Worm (Caenorhabditis elegans) whole organism, young adult: Measurements from ENCODE around the gene Y50D4A.1.

Experiments
- B0019.2 ChIP-seq: fragments of 200-800 bp; sonication (Bioruptor generic); conservative IDR thresholded peaks from 2 replicates; pipeline ENCODE4 v1.3.6; 2022; ENCODE audit warnings: missing genetic modification reagents, missing genetic modification characterization, missing compliant biosample characterization
- B0336.3 ChIP-seq: fragments of 200-800 bp; sonication (Bioruptor generic); IDR thresholded peaks from 2 replicates; pipeline ENCODE4 v1.3.6; 2022; ENCODE audit warnings: missing genetic modification characterization, missing compliant biosample characterization
- D2030.7 ChIP-seq: fragments of 200-800 bp; sonication (Bioruptor generic); IDR thresholded peaks from 2 replicates; pipeline ENCODE4 v1.3.6; 2022; ENCODE audit warnings: missing genetic modification reagents, missing genetic modification characterization, missing compliant biosample characterization
- F33H1.4 ChIP-seq: fragments of 200-800 bp; sonication (Bioruptor generic); IDR thresholded peaks from 2 replicates; pipeline ENCODE4 v1.3.6; 2022; ENCODE audit warnings: missing genetic modification reagents, missing genetic modification characterization, missing compliant biosample characterization
- F37B4.10 ChIP-seq: fragments of 200-800 bp; sonication (Bioruptor generic); IDR thresholded peaks from 2 replicates; pipeline ENCODE4 v1.3.6; 2022; ENCODE audit warnings: missing genetic modification characterization, missing compliant biosample characterization
- F57C9.4 ChIP-seq: sonication (generic microtip); optimal IDR thresholded peaks from 2 replicates; lab custom pipeline; 2017; ENCODE audit warnings: mild to moderate bottlenecking, missing genetic modification characterization, missing compliant biosample characterization
- K12H6.12 ChIP-seq: fragments of 200-800 bp; sonication (Bioruptor generic); optimal IDR thresholded peaks from 2 replicates; lab custom pipeline; 2018; ENCODE audit warnings: mild to moderate bottlenecking, missing genetic modification characterization, missing compliant biosample characterization
- T07F8.4 ChIP-seq: sonication (generic microtip); optimal IDR thresholded peaks from 2 replicates; lab custom pipeline; 2016; ENCODE audit warnings: mild to moderate bottlenecking, missing genetic modification characterization, moderate library complexity, missing compliant biosample characterization
- Y53F4B.3 ChIP-seq: fragments of 200-800 bp; sonication (Bioruptor generic); IDR thresholded peaks from 2 replicates; pipeline ENCODE4 v1.3.6; 2022; ENCODE audit warnings: missing genetic modification reagents, missing genetic modification characterization, missing compliant biosample characterization
- Y56A3A.18 ChIP-seq: fragments of 200-800 bp; sonication (Bioruptor generic); IDR thresholded peaks from 2 replicates; pipeline ENCODE4 v1.3.6; 2022; ENCODE audit warnings: missing genetic modification reagents, missing genetic modification characterization, missing compliant biosample characterization
- Y95B8A.8 ChIP-seq: fragments of 200-800 bp; sonication (Bioruptor generic); IDR thresholded peaks from 2 replicates; pipeline ENCODE4 v1.3.6; 2022; ENCODE audit warnings: missing genetic modification reagents, missing genetic modification characterization, missing compliant biosample characterization
- ZK185.1 ChIP-seq: sonication (generic microtip); optimal IDR thresholded peaks from 2 replicates; lab custom pipeline; 2016; ENCODE audit warnings: mild to moderate bottlenecking, missing genetic modification characterization, missing compliant biosample characterization; ENCODE audit not compliant: poor library complexity, severe bottlenecking
- aptf-2 ChIP-seq: fragments of 200-800 bp; sonication (Bioruptor generic); conservative IDR thresholded peaks from 2 replicates; pipeline ENCODE4 v1.3.6; 2022; ENCODE audit warnings: missing genetic modification reagents, missing genetic modification characterization, missing compliant biosample characterization
- atf-7 ChIP-seq: sonication (generic microtip); optimal IDR thresholded peaks from 2 replicates; lab custom pipeline; 2017; ENCODE audit warnings: mild to moderate bottlenecking, missing genetic modification characterization, missing compliant biosample characterization
- attf-3 ChIP-seq: fragments of 200-800 bp; sonication (Bioruptor generic); conservative IDR thresholded peaks from 2 replicates; pipeline ENCODE4 v1.3.6; 2022; ENCODE audit warnings: missing genetic modification reagents, missing genetic modification characterization, missing compliant biosample characterization
- cebp-1 ChIP-seq, 2 experiments: fragments of 200-800 bp in 1 of 2; sonication (Bioruptor generic) in 1 of 2; sonication (generic microtip) in 1 of 2; IDR thresholded peaks in 1 of 2; optimal IDR thresholded peaks in 1 of 2; 2 replicates each; pipeline versions ENCODE4 v1.3.6 to Lab custom; 2017 to 2022; ENCODE audit warnings: missing compliant biosample characterization in 2 of 2, missing genetic modification characterization in 2 of 2, mild to moderate bottlenecking in 1 of 2, missing genetic modification reagents in 1 of 2, moderate library complexity in 1 of 2
- ceh-40 ChIP-seq: fragments of 200-800 bp; sonication (Bioruptor generic); IDR thresholded peaks from 2 replicates; pipeline ENCODE4 v1.3.6; 2022; ENCODE audit warnings: missing genetic modification characterization, missing compliant biosample characterization
- ceh-79 ChIP-seq: sonication (generic microtip); optimal IDR thresholded peaks from 2 replicates; lab custom pipeline; 2017; ENCODE audit warnings: mild to moderate bottlenecking, missing genetic modification characterization, missing compliant biosample characterization
- chd-7 ChIP-seq: sonication (generic microtip); optimal IDR thresholded peaks from 2 replicates; lab custom pipeline; 2016; ENCODE audit warnings: mild to moderate bottlenecking, missing genetic modification characterization, moderate library complexity, missing compliant biosample characterization
- dox-1 ChIP-seq: fragments of 200-800 bp; sonication (Bioruptor generic); IDR thresholded peaks from 2 replicates; pipeline ENCODE4 v1.3.6; 2022; ENCODE audit warnings: missing genetic modification reagents, missing genetic modification characterization, missing compliant biosample characterization
- dpl-1 ChIP-seq: fragments of 150-350 bp; optimal IDR thresholded peaks from 2 replicates; lab custom pipeline; 2014; ENCODE audit warnings: missing biosample characterization, missing genetic modification reagents, missing genetic modification characterization
- efl-1 ChIP-seq: fragments of 150-350 bp; optimal IDR thresholded peaks from 2 replicates; lab custom pipeline; 2014; ENCODE audit warnings: missing biosample characterization, missing genetic modification reagents, missing genetic modification characterization
- egl-18 ChIP-seq: fragments of 200-800 bp; sonication (Bioruptor generic); IDR thresholded peaks from 2 replicates; pipeline ENCODE4 v1.3.6; 2022; ENCODE audit warnings: missing genetic modification reagents, missing genetic modification characterization, missing compliant biosample characterization
- egrh-3 ChIP-seq: fragments of 200-800 bp; sonication (Bioruptor generic); IDR thresholded peaks from 2 replicates; pipeline ENCODE4 v1.3.6; 2022; ENCODE audit warnings: missing genetic modification reagents, missing genetic modification characterization, missing compliant biosample characterization
- ekl-4 ChIP-seq: fragments of 200-800 bp; sonication (Bioruptor generic); IDR thresholded peaks from 2 replicates; pipeline ENCODE4 v1.3.6; 2022; ENCODE audit warnings: missing genetic modification reagents, missing genetic modification characterization, missing compliant biosample characterization
- hlh-12 ChIP-seq: sonication (generic microtip); optimal IDR thresholded peaks from 2 replicates; lab custom pipeline; 2016; ENCODE audit warnings: missing genetic modification characterization, missing compliant biosample characterization
- hlh-26 ChIP-seq: fragments of 200-800 bp; sonication (Bioruptor generic); conservative IDR thresholded peaks from 2 replicates; pipeline ENCODE4 v1.3.6; 2022; ENCODE audit warnings: missing genetic modification reagents, missing genetic modification characterization, missing compliant biosample characterization
- hmg-20 ChIP-seq: fragments of 200-800 bp; sonication (Bioruptor generic); IDR thresholded peaks from 2 replicates; pipeline ENCODE4 v1.3.6; 2022; ENCODE audit warnings: missing genetic modification reagents, missing genetic modification characterization, missing compliant biosample characterization
- hrde-1 ChIP-seq: sonication (generic microtip); optimal IDR thresholded peaks from 2 replicates; lab custom pipeline; 2016; ENCODE audit warnings: missing genetic modification characterization, mild to moderate bottlenecking, missing compliant biosample characterization, moderate library complexity, missing genotype, missing genetic modification reagents, borderline replicate concordance
- hsf-1 ChIP-seq: fragments of 200-800 bp; sonication (Bioruptor generic); IDR thresholded peaks from 2 replicates; pipeline ENCODE4 v1.3.6; 2022; ENCODE audit warnings: missing genetic modification reagents, missing genetic modification characterization, missing compliant biosample characterization
- let-526 ChIP-seq: fragments of 200-800 bp; sonication (Bioruptor generic); IDR thresholded peaks from 2 replicates; pipeline ENCODE4 v1.3.6; 2022; ENCODE audit warnings: missing genetic modification reagents, missing genetic modification characterization, missing compliant biosample characterization
- lin-54 ChIP-seq: fragments of 200-800 bp; sonication (Bioruptor generic); optimal IDR thresholded peaks from 2 replicates; lab custom pipeline; 2018; ENCODE audit warnings: mild to moderate bottlenecking, missing genetic modification characterization, missing compliant biosample characterization
- lir-1 ChIP-seq: fragments of 200-800 bp; sonication (Bioruptor generic); conservative IDR thresholded peaks from 2 replicates; pipeline ENCODE4 v1.3.6; 2022; ENCODE audit warnings: missing genetic modification reagents, missing genetic modification characterization, missing compliant biosample characterization
- lsy-27 ChIP-seq: sonication (generic microtip); optimal IDR thresholded peaks from 2 replicates; lab custom pipeline; 2017; ENCODE audit warnings: missing genetic modification characterization, mild to moderate bottlenecking, missing compliant biosample characterization, antibody characterized with exemption, missing genotype, borderline replicate concordance; ENCODE audit not compliant: insufficient read depth
- madf-8 ChIP-seq: fragments of 200-800 bp; sonication (Bioruptor generic); conservative IDR thresholded peaks from 2 replicates; pipeline ENCODE4 v1.3.6; 2022; ENCODE audit warnings: missing genetic modification reagents, missing genetic modification characterization, missing compliant biosample characterization
- nfya-1 ChIP-seq: sonication (generic microtip); optimal IDR thresholded peaks from 2 replicates; lab custom pipeline; 2017; ENCODE audit warnings: antibody characterized with exemption, missing compliant biosample characterization, missing genetic modification characterization, borderline replicate concordance; ENCODE audit not compliant: insufficient read depth
- nhr-80 ChIP-seq: sonication (generic microtip); optimal IDR thresholded peaks from 2 replicates; lab custom pipeline; 2016; ENCODE audit warnings: missing genetic modification characterization, missing compliant biosample characterization
- repo-1 ChIP-seq: sonication (generic microtip); optimal IDR thresholded peaks from 2 replicates; lab custom pipeline; 2017; ENCODE audit warnings: mild to moderate bottlenecking, missing genetic modification characterization, missing compliant biosample characterization
- rpc-1 ChIP-seq, 2 experiments: fragments of 150-350 bp in 1 of 2; sonication (generic microtip) in 1 of 2; optimal IDR thresholded peaks; 2 replicates each; lab custom pipeline; 2014 to 2018; ENCODE audit warnings: missing biosample characterization in 1 of 2, missing genetic modification characterization in 1 of 2, missing genetic modification reagents in 1 of 2, missing genotype in 1 of 2
- sea-2 ChIP-seq: fragments of 200-800 bp; sonication (Bioruptor generic); IDR thresholded peaks from 2 replicates; pipeline ENCODE4 v1.3.6; 2022; ENCODE audit warnings: missing genetic modification characterization, missing compliant biosample characterization
- snpc-1.1 ChIP-seq: sonication (generic microtip); optimal IDR thresholded peaks from 2 replicates; lab custom pipeline; 2017; ENCODE audit warnings: missing genetic modification characterization, mild to moderate bottlenecking, missing compliant biosample characterization, antibody characterized with exemption, moderate library complexity, missing genotype, missing genetic modification reagents; ENCODE audit not compliant: insufficient read depth
- snpc-3.4 ChIP-seq: sonication (generic microtip); optimal IDR thresholded peaks from 2 replicates; lab custom pipeline; 2017; ENCODE audit warnings: missing genetic modification characterization, mild to moderate bottlenecking, missing compliant biosample characterization, antibody characterized with exemption, moderate library complexity, missing genotype, missing genetic modification reagents
- unc-130 ChIP-seq: sonication (generic microtip); optimal IDR thresholded peaks from 2 replicates; lab custom pipeline; 2016; ENCODE audit warnings: missing genetic modification reagents, missing genetic modification characterization, missing compliant biosample characterization
- xnd-1 ChIP-seq: sonication (generic microtip); optimal IDR thresholded peaks from 2 replicates; lab custom pipeline; 2016; ENCODE audit warnings: missing genotype, missing genetic modification reagents, missing genetic modification characterization, missing compliant biosample characterization
- zim-3 ChIP-seq: sonication (generic microtip); optimal IDR thresholded peaks from 2 replicates; lab custom pipeline; 2017; ENCODE audit warnings: mild to moderate bottlenecking, missing genetic modification characterization, moderate library complexity, missing compliant biosample characterization
- ztf-18 ChIP-seq: sonication (generic microtip); optimal IDR thresholded peaks from 2 replicates; lab custom pipeline; 2016; ENCODE audit warnings: missing genotype, mild to moderate bottlenecking, missing genetic modification characterization, missing compliant biosample characterization
- ztf-22 ChIP-seq: fragments of 200-800 bp; sonication (Bioruptor generic); optimal IDR thresholded peaks from 2 replicates; lab custom pipeline; 2018; ENCODE audit warnings: mild to moderate bottlenecking, missing genetic modification characterization, moderate library complexity, missing compliant biosample characterization

The Y50D4A.1 gene

ce11 chrV:1158247-1158646 is 49.4 kb upstream of the Y50D4A.1 start (continued):
- TF ChIP-seq snpc-3.4 (tag; lab: Kevin White, UChicago) (no peak), aptf-2 (GFP tag; lab: Robert Waterston, UW) (no peak), egl-18 (peak; percentile 63; the same call in 1 of the 2 replicates), dpl-1 (GFP tag; lab: Kevin White, UChicago) (no peak), egrh-3 (GFP tag; lab: Robert Waterston, UW) (no peak), D2030.7 (GFP tag; lab: Robert Waterston, UW) (peak; percentile 37; the same call in 1 of the 2 replicates), ztf-22 (GFP tag; lab: Kevin White, UChicago) (no peak), atf-7 (tag; lab: Kevin White, UChicago) (no peak), dox-1 (GFP tag; lab: Robert Waterston, UW) (no peak), Y53F4B.3 (GFP tag; lab: Robert Waterston, UW) (0 out of 2 replicates have a peak, but pooled peaks have one; percentile 8), ZK185.1 (no peak), unc-130 (GFP tag; lab: Kevin White, UChicago) (no peak), snpc-1.1 (tag; lab: Kevin White, UChicago) (no peak), cebp-1 (GFP tag; IDR thresholded peaks at IDR 0.05; lab: Robert Waterston, UW) (peak; percentile 31), cebp-1 (tag; optimal IDR thresholded peaks at IDR 0.05; lab: Kevin White, UChicago) (peak; percentile 61), T07F8.4 (tag; lab: Kevin White, UChicago) (no peak), rpc-1 (optimal IDR thresholded peaks at IDR 0.05; lab: Kevin White, UChicago) (no peak), rpc-1 (tag; optimal IDR thresholded peaks at IDR 0.05; lab: Kevin White, UChicago) (no peak), B0019.2 (no peak), ceh-40 (GFP tag; lab: Robert Waterston, UW) (0 out of 2 replicates have a peak, but pooled peaks have one; percentile 39), hrde-1 (tag; lab: Kevin White, UChicago) (no peak), Y56A3A.18 (no peak), nhr-80 (tag; lab: Kevin White, UChicago) (no peak), lir-1 (GFP tag; lab: Robert Waterston, UW) (no peak), nfya-1 (tag; lab: Kevin White, UChicago) (no peak), madf-8 (no peak), sea-2 (GFP tag; lab: Robert Waterston, UW) (0 out of 2 replicates have a peak, but pooled peaks have one; percentile 14), hmg-20 (GFP tag; lab: Robert Waterston, UW) (peak; percentile 16; the same call in 1 of the 2 replicates), repo-1 (peak; percentile 67), K12H6.12 (tag; lab: Kevin White, UChicago) (no peak), F37B4.10 (GFP tag; lab: Robert Waterston, UW) (no peak), lsy-27 (tag; lab: Kevin White, UChicago) (no peak), F57C9.4 (peak; percentile 69), F33H1.4 (GFP tag; lab: Robert Waterston, UW) (no peak), zim-3 (tag; lab: Kevin White, UChicago) (peak; percentile 62), Y95B8A.8 (GFP tag; lab: Robert Waterston, UW) (no peak), ceh-79 (tag; lab: Kevin White, UChicago) (peak; percentile 20), efl-1 (GFP tag; lab: Kevin White, UChicago) (no peak), chd-7 (tag; lab: Kevin White, UChicago) (peak; percentile 73), let-526 (0 out of 2 replicates have a peak, but pooled peaks have one; percentile 9), ztf-18 (tag; lab: Kevin White, UChicago) (no peak), B0336.3 (GFP tag; lab: Robert Waterston, UW) (peak; percentile 58), lin-54 (no peak), attf-3 (GFP tag; lab: Robert Waterston, UW) (0 out of 2 replicates have a peak, but pooled peaks have one; percentile 17), xnd-1 (no peak), hsf-1 (GFP tag; lab: Robert Waterston, UW) (peak; percentile 32; the same call in 1 of the 2 replicates), hlh-26 (GFP tag; lab: Robert Waterston, UW) (no peak), hlh-12 (no peak), ekl-4 (GFP tag; lab: Robert Waterston, UW) (no peak; the same call in 1 of the 2 replicates)
